Worm (Caenorhabditis elegans) whole organism, L4/young adult: ENCODE data around the gene F28H7.8.

ENCODE experiments used
- W03F9.2 ChIP-seq: fragments of 150-350 bp; optimal IDR thresholded peaks from 2 replicates; lab custom pipeline; 2014; ENCODE audit warnings: missing biosample characterization, missing genetic modification characterization
- dao-5 ChIP-seq: sonication (generic microtip); optimal IDR thresholded peaks from 2 replicates; lab custom pipeline; 2016; ENCODE audit warnings: missing genotype, missing genetic modification characterization, moderate library complexity, missing compliant biosample characterization
- him-1 ChIP-seq: sonication (generic microtip); optimal IDR thresholded peaks from 2 replicates; lab custom pipeline; 2016; ENCODE audit warnings: missing genotype, missing genetic modification reagents, missing genetic modification characterization, missing compliant biosample characterization

Gene F28H7.8

ce11 chrV:10736756-10737155, 22.0 kb upstream of the F28H7.8 start, which contains the start of the genes mre-11 and wdr-5.3:
Gene mre-11, minus strand, starts transcription at chrV:10736868.
Gene wdr-5.3, plus strand, starts transcription at chrV:10737116.
- TF ChIP-seq him-1 (tag; lab: Kevin White, UChicago) (peak; percentile 22), dao-5 (tag; lab: Kevin White, UChicago) (no peak), W03F9.2 (peak; percentile 86)

ce11 chrV:10741357-10741756, 17.4 kb upstream of the F28H7.8 start, which contains the start of gene ZC302.3:
Gene ZC302.3, minus strand, starts transcription at chrV:10741457.
- TF ChIP-seq dao-5 (tag; lab: Kevin White, UChicago) (no peak), W03F9.2 (no peak), him-1 (tag; lab: Kevin White, UChicago) (no peak)

- no peak for TF ChIP-seq him-1 (tag; lab: Kevin White, UChicago)
- no peak for TF ChIP-seq dao-5 (tag; lab: Kevin White, UChicago)
- no peak for TF ChIP-seq W03F9.2
Observed at ce11 chrV:10743649-10744048, 15.1 kb upstream of the F28H7.8 start, which contains the start of gene srj-22. Gene srj-22, minus strand, starts transcription at chrV:10743749.

- TF ChIP-seq W03F9.2 (no peak), dao-5 (tag; lab: Kevin White, UChicago) (no peak), him-1 (tag; lab: Kevin White, UChicago) (no peak)
Observed at ce11 chrV:10745034-10745433, 13.7 kb upstream of the F28H7.8 start, which contains the start of gene srj-21. Gene srj-21, plus strand, starts transcription at chrV:10745334.

ce11 chrV:10747263-10747951, 11.4 kb upstream of the F28H7.8 start, which contains the start of the genes selt-1.2 and F28H7.2:
Gene selt-1.2, minus strand, starts transcription at chrV:10747363.
Gene F28H7.2, plus strand, starts transcription at chrV:10747901.
- TF ChIP-seq W03F9.2 (no peak), dao-5 (tag; lab: Kevin White, UChicago) (no peak), him-1 (tag; lab: Kevin White, UChicago) (no peak)

- no peak for TF ChIP-seq W03F9.2
- TF ChIP-seq him-1 (tag; lab: Kevin White, UChicago) = no peak
- no peak for TF ChIP-seq dao-5 (tag; lab: Kevin White, UChicago)
Observed at ce11 chrV:10750630-10751029, 8.1 kb upstream of the F28H7.8 start, which contains the start of gene F28H7.3. Gene F28H7.3, minus strand, starts transcription at chrV:10750788.

- no peak for TF ChIP-seq W03F9.2
- TF ChIP-seq dao-5 (tag; lab: Kevin White, UChicago) = no peak
- no peak for TF ChIP-seq him-1 (tag; lab: Kevin White, UChicago)
Observed at ce11 chrV:10754050-10754449, 4.7 kb upstream of the F28H7.8 start, which contains the start of gene F28H7.7. Gene F28H7.7, minus strand, starts transcription at chrV:10754150.

- TF ChIP-seq dao-5 (tag; lab: Kevin White, UChicago) (no peak), him-1 (tag; lab: Kevin White, UChicago) (no peak), W03F9.2 (no peak)
Observed at ce11 chrV:10756698-10757097, 2.1 kb upstream of the F28H7.8 start, which contains the start of gene irld-6. Gene irld-6, minus strand, starts transcription at chrV:10756798.

ce11 chrV:10757128-10757527, 1.6 kb upstream of the F28H7.8 start:
- TF ChIP-seq W03F9.2 (no peak), dao-5 (tag; lab: Kevin White, UChicago) (no peak), him-1 (tag; lab: Kevin White, UChicago) (no peak)

ce11 chrV:10760839-10761238, 2.1 kb downstream of the F28H7.8 start:
- TF ChIP-seq W03F9.2 (no peak), him-1 (tag; lab: Kevin White, UChicago) (no peak)

- no peak for TF ChIP-seq W03F9.2
- no peak for TF ChIP-seq him-1 (tag; lab: Kevin White, UChicago)
- no peak for TF ChIP-seq dao-5 (tag; lab: Kevin White, UChicago)
Observed at ce11 chrV:10762695-10763094, 3.9 kb downstream of the F28H7.8 start, which contains the start of gene sre-6. Gene sre-6, minus strand, starts transcription at chrV:10762795.

ce11 chrV:10764066-10764465, 5.3 kb downstream of the F28H7.8 start, which contains the start of gene ocr-1:
Gene ocr-1, plus strand, starts transcription at chrV:10764366.
- TF ChIP-seq dao-5 (tag; lab: Kevin White, UChicago) = no peak
- TF ChIP-seq W03F9.2 = no peak
- TF ChIP-seq him-1 (tag; lab: Kevin White, UChicago) = no peak

- TF ChIP-seq dao-5 (tag; lab: Kevin White, UChicago) (no peak), him-1 (tag; lab: Kevin White, UChicago) (no peak), W03F9.2 (no peak)
Observed at ce11 chrV:10768892-10769291, 10.1 kb downstream of the F28H7.8 start.

ce11 chrV:10770026-10770425, 11.3 kb downstream of the F28H7.8 start, which contains the start of the genes D1054.1 and pas-2:
Gene D1054.1, minus strand, starts transcription at chrV:10770217.
Gene pas-2, plus strand, starts transcription at chrV:10770368.
- no peak for TF ChIP-seq him-1 (tag; lab: Kevin White, UChicago)
- peak; percentile 48 for TF ChIP-seq W03F9.2
